Fruit fly (Drosophila melanogaster): ENCODE data around the gene Nedd4.
A peak's percentile ranks its signal among the peaks of the same experiment; 100 is the strongest.

The Nedd4 gene

dm6 chr3L:17529511-17530194 is at the start of gene Nedd4, which contains the start of gene Edc3 (continued):
- peak; percentile 65 for TF ChIP-seq nmo (GFP tag; optimal IDR thresholded peaks at IDR 0.05)
- no peak for TF ChIP-seq CG6654 (GFP tag; optimal IDR thresholded peaks at IDR 0.05)
- TF ChIP-seq abd-A (tag; optimal IDR thresholded peaks at IDR 0.05): no peak
- no peak for TF ChIP-seq dysf (GFP tag; IDR thresholded peaks at IDR 0.05)
- TF ChIP-seq bowl (GFP tag; IDR thresholded peaks at IDR 0.05): no peak
- no peak for TF ChIP-seq eyg (GFP tag; optimal IDR thresholded peaks at IDR 0.05)
- no peak for TF ChIP-seq CG7372 (GFP tag; IDR thresholded peaks at IDR 0.05)
- TF ChIP-seq C15 (GFP tag; IDR thresholded peaks at IDR 0.05): no peak
- TF ChIP-seq ato (GFP tag; IDR thresholded peaks at IDR 0.05; ENCODE audit: partially characterized antibody): no peak
- peak; percentile 69 for TF ChIP-seq gsb-n (tag; optimal IDR thresholded peaks at IDR 0.05)
- peak; percentile 1 for TF ChIP-seq CG9727 (GFP tag; optimal IDR thresholded peaks at IDR 0.05)
- no peak for TF ChIP-seq CG11723 (GFP tag; optimal IDR thresholded peaks at IDR 0.05)
- TF ChIP-seq da (GFP tag; optimal IDR thresholded peaks at IDR 0.05): no peak
- TF ChIP-seq CG17829 (tag; optimal IDR thresholded peaks at IDR 0.05): peak; percentile 47
- no peak for TF ChIP-seq maf-S (GFP tag; optimal IDR thresholded peaks at IDR 0.05)
- no peak for TF ChIP-seq toy (GFP tag; IDR thresholded peaks at IDR 0.05)
- no peak for TF ChIP-seq cad (GFP tag; optimal IDR thresholded peaks at IDR 0.05)
- peak; percentile 76 for TF ChIP-seq trem (tag; optimal IDR thresholded peaks at IDR 0.05)
- TF ChIP-seq dpn (GFP tag; optimal IDR thresholded peaks at IDR 0.05): peak in 1 of 2 experiments; percentile 9
- TF ChIP-seq CG8924 (tag; optimal IDR thresholded peaks at IDR 0.05): peak; percentile 65
- no peak for TF ChIP-seq B-H1 (GFP tag; IDR thresholded peaks at IDR 0.05)
- peak; percentile 54 for TF ChIP-seq scrt (GFP tag; optimal IDR thresholded peaks at IDR 0.05)
- no peak for TF ChIP-seq Dbx (GFP tag; IDR thresholded peaks at IDR 0.05)
- no peak for TF ChIP-seq CG13123 (GFP tag; optimal IDR thresholded peaks at IDR 0.05)
- no peak for TF ChIP-seq Dfd (GFP tag; optimal IDR thresholded peaks at IDR 0.05)
- peak; percentile 36; the same call in 1 of the 2 replicates for TF ChIP-seq MBD-R2 (GFP tag; IDR thresholded peaks at IDR 0.05)
- TF ChIP-seq CG2889 (GFP tag; IDR thresholded peaks at IDR 0.05): no peak
- no peak for TF ChIP-seq CG10462 (GFP tag; optimal IDR thresholded peaks at IDR 0.05)
- TF ChIP-seq tin (GFP tag; optimal IDR thresholded peaks at IDR 0.05): no peak
- no peak for TF ChIP-seq grn (GFP tag; optimal IDR thresholded peaks at IDR 0.05)
- TF ChIP-seq usp (GFP tag; optimal IDR thresholded peaks at IDR 0.05): no peak
- TF ChIP-seq CG9215 (GFP tag; IDR thresholded peaks at IDR 0.05): no peak
- peak; percentile 5 for TF ChIP-seq Fer1 (GFP tag; optimal IDR thresholded peaks at IDR 0.05)
- TF ChIP-seq shn (GFP tag; optimal IDR thresholded peaks at IDR 0.05): no peak
- peak; percentile 41; the same call in 1 of the 3 replicates for TF ChIP-seq knrl (GFP tag; IDR thresholded peaks at IDR 0.05; ENCODE audit: partially characterized antibody)
- no peak for TF ChIP-seq unc-4 (GFP tag; IDR thresholded peaks at IDR 0.05; ENCODE audit: partially characterized antibody)
- no peak for TF ChIP-seq CG10565 (GFP tag; optimal IDR thresholded peaks at IDR 0.05)
- TF ChIP-seq CG2199 (GFP tag; IDR thresholded peaks at IDR 0.05): no peak
- TF ChIP-seq H15 (GFP tag; IDR thresholded peaks at IDR 0.05): no peak
- TF ChIP-seq ara (GFP tag; IDR thresholded peaks at IDR 0.05): no peak
- TF ChIP-seq ewg (GFP tag; optimal IDR thresholded peaks at IDR 0.05): no peak
- TF ChIP-seq CG1602 (GFP tag; optimal IDR thresholded peaks at IDR 0.05): no peak
- no peak for TF ChIP-seq ssp (GFP tag; IDR thresholded peaks at IDR 0.05)
- TF ChIP-seq Fer3 (tag; optimal IDR thresholded peaks at IDR 0.05): peak; percentile 17
- TF ChIP-seq CG16779 (GFP tag; IDR thresholded peaks at IDR 0.05): no peak
- TF ChIP-seq crp (GFP tag; optimal IDR thresholded peaks at IDR 0.05): peak in 1 of 2 experiments; percentile 13
- no peak for TF ChIP-seq sqz (GFP tag; optimal IDR thresholded peaks at IDR 0.05)
- TF ChIP-seq CG30020 (tag; optimal IDR thresholded peaks at IDR 0.05): peak; percentile 30
- TF ChIP-seq CG1647 (GFP tag; optimal IDR thresholded peaks at IDR 0.05): no peak
- no peak for TF ChIP-seq CG10209 (GFP tag; optimal IDR thresholded peaks at IDR 0.05)
